Fruit fly (Drosophila melanogaster) whole organism, embryonic: ENCODE measurements around the gene fok.

ENCODE experiments used
- Abd-B ChIP-seq: fragments of 200-800 bp; sonication (Bioruptor generic); optimal IDR thresholded peaks from 2 replicates; lab custom pipeline; 2018; ENCODE audit warnings: missing biosample characterization, mild to moderate bottlenecking, missing genetic modification characterization, moderate library complexity
- Antp ChIP-seq: fragments of 200-800 bp; sonication (Bioruptor generic); optimal IDR thresholded peaks from 3 replicates; lab custom pipeline; 2016; ENCODE audit warnings: missing biosample characterization, missing genetic modification characterization
- CG10462 ChIP-seq: fragments of 200-800 bp; sonication (Bioruptor generic); optimal IDR thresholded peaks from 2 replicates; lab custom pipeline; 2016; ENCODE audit warnings: missing biosample characterization, missing genetic modification characterization
- CG11093 ChIP-seq: fragments of 200-800 bp; sonication (Bioruptor generic); IDR thresholded peaks from 3 replicates; pipeline ENCODE4 v1.3.6; 2022; ENCODE audit warnings: missing biosample characterization, missing genetic modification characterization
- CG12236 ChIP-seq: fragments of 200-800 bp; sonication (Bioruptor generic); optimal IDR thresholded peaks from 2 replicates; lab custom pipeline; 2016; ENCODE audit warnings: missing biosample characterization, missing genetic modification characterization
- CG1647 ChIP-seq: fragments of 200-800 bp; sonication (Bioruptor generic); optimal IDR thresholded peaks from 3 replicates; lab custom pipeline; 2016; ENCODE audit warnings: missing biosample characterization, missing genetic modification characterization
- CG17802 ChIP-seq: fragments of 200-800 bp; sonication (Bioruptor generic); optimal IDR thresholded peaks from 2 replicates; lab custom pipeline; 2018; ENCODE audit warnings: missing biosample characterization, mild to moderate bottlenecking, missing genetic modification characterization, moderate library complexity
- CG18476 ChIP-seq: fragments of 200-800 bp; sonication (Bioruptor generic); optimal IDR thresholded peaks from 2 replicates; lab custom pipeline; 2016; ENCODE audit warnings: missing biosample characterization, mild to moderate bottlenecking, missing genetic modification characterization
- CG2116 ChIP-seq: fragments of 200-800 bp; sonication (Bioruptor generic); optimal IDR thresholded peaks from 3 replicates; lab custom pipeline; 2018; ENCODE audit warnings: missing biosample characterization, mild to moderate bottlenecking, missing genetic modification characterization
- CG2120 ChIP-seq: fragments of 200-800 bp; sonication (Bioruptor generic); optimal IDR thresholded peaks from 3 replicates; lab custom pipeline; 2016; ENCODE audit warnings: missing biosample characterization, missing genetic modification characterization
- CG2129 ChIP-seq: fragments of 200-800 bp; sonication (Bioruptor generic); IDR thresholded peaks from 2 replicates; pipeline ENCODE4 v1.3.6; 2022; ENCODE audit warnings: missing biosample characterization, missing genetic modification characterization; ENCODE audit not compliant: partially characterized antibody
- CG30431 ChIP-seq: fragments of 200-800 bp; sonication (Bioruptor generic); optimal IDR thresholded peaks from 2 replicates; lab custom pipeline; 2017; ENCODE audit warnings: missing biosample characterization, missing genetic modification characterization
- CG42726 ChIP-seq: fragments of 200-800 bp; sonication (Bioruptor generic); IDR thresholded peaks from 2 replicates; pipeline ENCODE4 v1.3.6; 2022; ENCODE audit warnings: missing biosample characterization, missing genetic modification characterization; ENCODE audit not compliant: partially characterized antibody
- CG4404 ChIP-seq: fragments of 200-800 bp; sonication (Bioruptor generic); IDR thresholded peaks from 2 replicates; pipeline ENCODE4 v1.3.6; 2022; ENCODE audit warnings: missing biosample characterization, missing genetic modification characterization
- CG5180 ChIP-seq: fragments of 200-800 bp; sonication (Bioruptor generic); optimal IDR thresholded peaks from 3 replicates; lab custom pipeline; 2017; ENCODE audit warnings: missing biosample characterization, missing genetic modification characterization, mild to moderate bottlenecking, moderate library complexity, missing genetic modification reagents
- CG6272 ChIP-seq: fragments of 200-800 bp; sonication (Bioruptor generic); IDR thresholded peaks from 2 replicates; pipeline ENCODE4 v1.3.6; 2022; ENCODE audit warnings: missing biosample characterization, missing genetic modification characterization
- CG7357 ChIP-seq: fragments of 200-800 bp; sonication (Bioruptor generic); IDR thresholded peaks from 3 replicates; pipeline ENCODE4 v1.3.6; 2022; ENCODE audit warnings: missing biosample characterization, missing genetic modification characterization
- CG7928 ChIP-seq: fragments of 200-800 bp; sonication (Bioruptor generic); optimal IDR thresholded peaks from 2 replicates; lab custom pipeline; 2017; ENCODE audit warnings: missing biosample characterization, mild to moderate bottlenecking, missing genetic modification characterization
- CG7987 ChIP-seq: fragments of 200-800 bp; sonication (Bioruptor generic); optimal IDR thresholded peaks from 2 replicates; lab custom pipeline; 2018; ENCODE audit warnings: missing biosample characterization, mild to moderate bottlenecking, missing genetic modification characterization, moderate library complexity
- CG8388 ChIP-seq: fragments of 200-800 bp; sonication (Bioruptor generic); optimal IDR thresholded peaks from 2 replicates; lab custom pipeline; 2019; ENCODE audit warnings: missing biosample characterization, mild to moderate bottlenecking, missing genetic modification characterization, moderate library complexity
- CG8944 ChIP-seq: fragments of 200-800 bp; sonication (Bioruptor generic); optimal IDR thresholded peaks from 3 replicates; lab custom pipeline; 2016; ENCODE audit warnings: missing biosample characterization, missing genetic modification characterization
- Chrac-16 ChIP-seq: fragments of 200-800 bp; sonication (Bioruptor generic); optimal IDR thresholded peaks from 3 replicates; lab custom pipeline; 2016; ENCODE audit warnings: missing biosample characterization, missing genetic modification characterization
- D19A ChIP-seq: fragments of 200-800 bp; optimal IDR thresholded peaks from 3 replicates; lab custom pipeline; 2019; ENCODE audit warnings: missing biosample characterization, mild to moderate bottlenecking, missing genetic modification characterization, moderate library complexity
- Doc3 ChIP-seq: fragments of 200-800 bp; sonication (Bioruptor generic); IDR thresholded peaks from 3 replicates; pipeline ENCODE4 v1.3.6; 2022; ENCODE audit warnings: missing biosample characterization, missing genetic modification characterization; ENCODE audit not compliant: partially characterized antibody
- Dp ChIP-seq: fragments of 200-800 bp; sonication (Bioruptor generic); optimal IDR thresholded peaks from 2 replicates; lab custom pipeline; 2018; ENCODE audit warnings: missing biosample characterization, mild to moderate bottlenecking, missing genetic modification characterization, moderate library complexity
- H2.0 ChIP-seq: fragments of 200-800 bp; sonication (Bioruptor generic); IDR thresholded peaks from 2 replicates; pipeline ENCODE4 v1.3.6; 2022; ENCODE audit warnings: missing biosample characterization, missing genetic modification characterization
- HLH3B ChIP-seq: fragments of 200-800 bp; sonication (Bioruptor generic); IDR thresholded peaks from 2 replicates; pipeline ENCODE4 v1.3.6; 2022; ENCODE audit warnings: missing biosample characterization, missing genetic modification characterization
- Hand ChIP-seq: fragments of 200-800 bp; sonication (Bioruptor generic); optimal IDR thresholded peaks from 2 replicates; lab custom pipeline; 2017; ENCODE audit warnings: mild to moderate bottlenecking, missing biosample characterization, missing genetic modification reagents, missing genetic modification characterization
- Hey ChIP-seq: fragments of 200-800 bp; sonication (Bioruptor generic); optimal IDR thresholded peaks from 3 replicates; lab custom pipeline; 2018; ENCODE audit warnings: missing biosample characterization, mild to moderate bottlenecking, missing genetic modification characterization
- Hsf ChIP-seq: fragments of 200-800 bp; sonication (Bioruptor generic); optimal IDR thresholded peaks from 3 replicates; lab custom pipeline; 2016; ENCODE audit warnings: missing biosample characterization, missing genetic modification characterization
- Lim3 ChIP-seq: fragments of 200-800 bp; sonication (Bioruptor generic); IDR thresholded peaks from 2 replicates; pipeline ENCODE4 v1.3.6; 2022; ENCODE audit warnings: missing biosample characterization, missing genetic modification characterization
- MBD-R2 ChIP-seq: fragments of 200-800 bp; sonication (Bioruptor generic); IDR thresholded peaks from 2 replicates; pipeline ENCODE4 v1.3.6; 2022; ENCODE audit warnings: missing biosample characterization, missing genetic modification characterization
- Poxn ChIP-seq: fragments of 200-800 bp; sonication (Bioruptor generic); IDR thresholded peaks from 2 replicates; pipeline ENCODE4 v1.3.6; 2022; ENCODE audit warnings: missing biosample characterization, missing genetic modification characterization
- Ravus ChIP-seq: fragments of 200-800 bp; sonication (Bioruptor generic); IDR thresholded peaks from 2 replicates; pipeline ENCODE4 v1.3.6; 2022; ENCODE audit warnings: missing biosample characterization, missing genetic modification characterization
- ara ChIP-seq: fragments of 200-800 bp; sonication (Bioruptor generic); IDR thresholded peaks from 2 replicates; pipeline ENCODE4 v1.3.6; 2022; ENCODE audit warnings: missing biosample characterization, missing genetic modification characterization
- ham ChIP-seq: fragments of 200-800 bp; sonication (Bioruptor generic); IDR thresholded peaks from 2 replicates; pipeline ENCODE4 v1.3.6; 2022; ENCODE audit warnings: missing biosample characterization, missing genetic modification characterization
- hb ChIP-seq: fragments of 200-800 bp; sonication (Bioruptor generic); IDR thresholded peaks from 3 replicates; pipeline ENCODE4 v1.3.6; 2022; ENCODE audit warnings: missing biosample characterization, missing genetic modification characterization; ENCODE audit not compliant: partially characterized antibody
- insv ChIP-seq, 2 experiments: fragments of 200-800 bp; sonication (Bioruptor generic); optimal IDR thresholded peaks; 3 replicates each; lab custom pipeline; 2016 to 2018; ENCODE audit warnings: missing biosample characterization in 2 of 2, missing genetic modification characterization in 2 of 2
- kah ChIP-seq: fragments of 200-800 bp; sonication (Bioruptor generic); optimal IDR thresholded peaks from 2 replicates; lab custom pipeline; 2018; ENCODE audit warnings: missing biosample characterization, mild to moderate bottlenecking, missing genetic modification characterization
- kay ChIP-seq: fragments of 200-800 bp; sonication (Bioruptor generic); optimal IDR thresholded peaks from 2 replicates; lab custom pipeline; 2016; ENCODE audit warnings: missing biosample characterization, missing genetic modification characterization
- knrl ChIP-seq: fragments of 200-800 bp; sonication (Bioruptor generic); IDR thresholded peaks from 3 replicates; pipeline ENCODE4 v1.3.6; 2022; ENCODE audit warnings: missing biosample characterization, missing genetic modification characterization; ENCODE audit not compliant: partially characterized antibody
- lilli ChIP-seq: fragments of 200-800 bp; sonication (Bioruptor generic); optimal IDR thresholded peaks from 3 replicates; lab custom pipeline; 2016; ENCODE audit warnings: missing biosample characterization, missing genetic modification characterization
- pb ChIP-seq: fragments of 200-800 bp; sonication (Bioruptor generic); optimal IDR thresholded peaks from 3 replicates; lab custom pipeline; 2016; ENCODE audit warnings: missing biosample characterization, missing genetic modification characterization
- pnt ChIP-seq: fragments of 200-800 bp; sonication (Bioruptor generic); optimal IDR thresholded peaks from 3 replicates; lab custom pipeline; 2016; ENCODE audit warnings: missing biosample characterization, missing genetic modification characterization
- slou ChIP-seq: fragments of 200-800 bp; sonication (Bioruptor generic); optimal IDR thresholded peaks from 3 replicates; lab custom pipeline; 2016; ENCODE audit warnings: missing biosample characterization, missing genetic modification characterization
- tap ChIP-seq: fragments of 200-800 bp; optimal IDR thresholded peaks from 3 replicates; lab custom pipeline; 2019; ENCODE audit warnings: missing biosample characterization, mild to moderate bottlenecking, missing genetic modification characterization, moderate library complexity
- ttk ChIP-seq: fragments of 200-800 bp; sonication (Bioruptor generic); IDR thresholded peaks from 2 replicates; pipeline ENCODE4 v2.1.2; 2022; ENCODE audit warnings: missing biosample characterization, missing genetic modification characterization
- vfl ChIP-seq: fragments of 200-800 bp; sonication (Bioruptor generic); optimal IDR thresholded peaks from 2 replicates; lab custom pipeline; 2016; ENCODE audit warnings: missing biosample characterization, missing genetic modification characterization
- zen ChIP-seq: fragments of 200-800 bp; sonication (Bioruptor generic); optimal IDR thresholded peaks from 3 replicates; lab custom pipeline; 2018; ENCODE audit warnings: missing biosample characterization, mild to moderate bottlenecking, missing genetic modification characterization, moderate library complexity

The fok gene

DNA sequence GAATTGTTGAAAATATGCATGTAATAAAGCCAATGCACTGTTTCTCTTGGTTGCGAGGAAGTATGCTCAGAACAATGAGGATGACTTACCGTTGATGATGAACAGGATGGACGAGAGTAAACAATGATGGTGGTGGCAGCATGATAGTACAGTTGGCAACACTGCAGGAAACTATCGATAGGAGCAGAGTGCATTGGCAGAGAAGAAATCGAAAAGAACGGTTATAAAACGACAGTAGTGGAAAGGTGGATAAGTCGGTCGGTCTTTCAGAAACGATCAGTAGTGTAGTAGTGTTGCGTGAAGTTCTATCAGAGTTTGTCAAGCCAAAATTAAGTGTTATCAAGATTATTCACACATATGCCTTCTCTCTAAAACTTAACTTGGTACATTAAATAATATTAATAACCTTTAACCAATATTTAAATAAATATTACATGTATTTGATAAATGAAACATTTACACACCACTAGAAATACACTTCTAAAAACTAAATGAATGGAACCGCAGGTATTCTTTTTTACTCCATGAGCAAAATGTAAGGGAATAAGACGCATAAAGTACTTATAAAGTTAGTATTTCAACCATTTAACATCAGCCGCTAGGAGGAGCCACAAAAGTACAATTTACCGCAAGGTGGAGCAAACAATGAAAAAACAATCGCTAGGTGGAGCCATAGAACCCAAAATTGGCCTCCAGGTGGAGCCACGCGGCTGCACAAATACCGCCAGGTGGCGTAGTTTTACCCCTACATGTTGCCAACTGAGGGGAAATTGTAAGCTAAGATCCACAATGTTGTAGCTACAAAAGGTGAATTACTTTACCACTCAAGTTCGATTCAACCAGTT is 35.7 kb upstream of the fok start (continued):
- TF ChIP-seq CG11093 (GFP tag; lab: Robert Waterston, UW) (peak; percentile 83; the same call in 2 of the 3 replicates), CG4404 (GFP tag; lab: Robert Waterston, UW) (peak; percentile 79), CG30431 (GFP tag; lab: Kevin White, UChicago) (peak; percentile 91), CG7928 (GFP tag; lab: Kevin White, UChicago) (no peak), CG8944 (GFP tag; lab: Kevin White, UChicago) (peak; percentile 96), CG17802 (tag; lab: Kevin White, UChicago) (peak; percentile 72), pb (peak; percentile 95), Hey (tag; lab: Kevin White, UChicago) (no peak), Dp (GFP tag; lab: Kevin White, UChicago) (peak; percentile 16), CG8388 (GFP tag; lab: Kevin White, UChicago) (peak; percentile 47), Hsf (GFP tag; lab: Kevin White, UChicago) (peak; percentile 96), CG12236 (GFP tag; lab: Kevin White, UChicago) (peak; percentile 60), CG2116 (GFP tag; lab: Kevin White, UChicago) (peak; percentile 64), HLH3B (GFP tag; lab: Robert Waterston, UW) (peak; percentile 92), CG6272 (peak; percentile 86), ttk (GFP tag; lab: Robert Waterston, UW) (peak; percentile 85), MBD-R2 (GFP tag; lab: Robert Waterston, UW) (peak; percentile 44), hb (GFP tag; lab: Robert Waterston, UW) (no peak; the same call in 1 of the 3 replicates), CG5180 (peak; percentile 99), ham (GFP tag; lab: Robert Waterston, UW) (peak; percentile 18; the same call in 1 of the 2 replicates), CG18476 (GFP tag; lab: Kevin White, UChicago) (peak; percentile 57), kay (GFP tag; lab: Kevin White, UChicago) (peak; percentile 78), Ravus (GFP tag; lab: Robert Waterston, UW) (peak; percentile 57), Chrac-16 (GFP tag; lab: Kevin White, UChicago) (peak; percentile 97), CG10462 (GFP tag; lab: Kevin White, UChicago) (peak; percentile 68), CG7357 (GFP tag; lab: Robert Waterston, UW) (peak; percentile 77; the same call in 2 of the 3 replicates), zen (peak; percentile 76), knrl (peak; percentile 75), Antp (GFP tag; lab: Kevin White, UChicago) (peak; percentile 98), slou (GFP tag; lab: Kevin White, UChicago) (peak; percentile 90), Abd-B (peak; percentile 90), CG2120 (GFP tag; lab: Kevin White, UChicago) (peak; percentile 93), CG2129 (GFP tag; lab: Robert Waterston, UW) (peak; percentile 84), pnt (GFP tag; lab: Kevin White, UChicago) (peak; percentile 96), tap (tag; lab: Kevin White, UChicago) (peak; percentile 41), lilli (peak; percentile 93), H2.0 (GFP tag; lab: Robert Waterston, UW) (peak; percentile 95), CG1647 (GFP tag; lab: Kevin White, UChicago) (peak; percentile 86), vfl (GFP tag; lab: Kevin White, UChicago) (peak; percentile 49), CG7987 (GFP tag; lab: Kevin White, UChicago) (peak; percentile 90), Hand (GFP tag; lab: Kevin White, UChicago) (no peak), Doc3 (peak; percentile 78), kah (GFP tag; lab: Kevin White, UChicago) (no peak), Poxn (peak; percentile 43; the same call in 1 of the 2 replicates), insv (GFP tag; optimal IDR thresholded peaks at IDR 0.05; lab: Kevin White, UChicago) (no peak), D19A (tag; lab: Kevin White, UChicago) (peak; percentile 53), Lim3 (GFP tag; lab: Robert Waterston, UW) (no peak), CG42726 (peak; percentile 90), ara (GFP tag; lab: Robert Waterston, UW) (peak; percentile 80)
